Worm (Caenorhabditis elegans): ENCODE results near the gene C13F10.7.

DNA sequence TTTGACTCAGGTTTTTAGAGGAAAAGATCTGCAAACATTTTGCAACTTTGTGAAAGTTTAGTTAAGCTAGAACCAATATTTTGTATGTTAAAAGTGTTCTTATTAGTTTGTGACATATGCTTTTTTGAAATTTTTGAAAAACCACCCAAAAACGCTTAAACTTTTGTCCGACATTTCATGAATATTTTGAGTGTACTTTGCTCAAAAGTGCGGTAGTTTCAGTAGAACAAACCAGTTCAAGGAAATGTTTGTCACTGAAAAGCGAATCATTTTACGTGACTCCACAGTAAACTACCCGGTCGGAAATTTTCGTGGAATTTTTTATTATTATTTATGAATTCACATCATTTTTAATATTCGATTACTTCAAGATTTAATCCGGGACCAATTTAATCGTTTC, 38.5 kb downstream of the C13F10.7 start, which contains the start of gene pitr-5:
- no peak for TF ChIP-seq pqm-1 (tag; optimal IDR thresholded peaks at IDR 0.05)
- TF ChIP-seq elt-2 (tag; optimal IDR thresholded peaks at IDR 0.05), result no peak
- no peak for TF ChIP-seq unc-86 (tag; optimal IDR thresholded peaks at IDR 0.05)
- TF ChIP-seq nfya-1 (tag; optimal IDR thresholded peaks at IDR 0.05), result no peak
- no peak for TF ChIP-seq F13H6.1 (tag; optimal IDR thresholded peaks at IDR 0.05)
- TF ChIP-seq ref-2 (tag; optimal IDR thresholded peaks at IDR 0.05), result no peak
- TF ChIP-seq K02D7.2 (tag; optimal IDR thresholded peaks at IDR 0.05), result no peak
- no peak for TF ChIP-seq ceh-19 (GFP tag; optimal IDR thresholded peaks at IDR 0.05)
- TF ChIP-seq dmd-4 (tag; optimal IDR thresholded peaks at IDR 0.05; ENCODE audit: borderline replicate concordance), result no peak
- no peak for TF ChIP-seq nhr-232 (tag; optimal IDR thresholded peaks at IDR 0.05)
- no peak for TF ChIP-seq ahr-1 (tag; optimal IDR thresholded peaks at IDR 0.05)
- no peak for TF ChIP-seq npax-4 (tag; optimal IDR thresholded peaks at IDR 0.05)

Measured in whole organism, late embryonic.